Worm (Caenorhabditis elegans): ENCODE results near the gene srz-37.

The srz-37 gene

DNA sequence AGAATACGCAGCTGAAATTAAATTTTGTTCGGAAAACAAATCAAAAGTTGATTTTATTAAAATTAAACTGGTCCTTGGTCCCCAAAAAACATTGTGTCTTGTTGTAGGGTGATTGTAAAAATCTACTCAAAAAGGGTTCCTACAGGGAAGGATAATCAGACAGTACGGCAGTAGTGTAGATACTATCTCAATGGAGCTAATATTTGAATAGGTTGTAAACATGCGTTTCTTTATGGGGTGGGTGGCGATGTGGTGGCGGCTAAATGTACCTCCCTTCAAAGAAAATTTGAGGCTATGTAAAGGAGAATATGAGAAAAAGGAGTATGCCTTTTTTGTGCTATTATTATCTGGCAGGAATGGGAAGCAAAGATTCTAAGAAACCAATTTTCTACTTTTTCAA, 29.1 kb downstream of the srz-37 start:
- no peak for TF ChIP-seq flh-1 (GFP tag; optimal IDR thresholded peaks at IDR 0.05)
- no peak for TF ChIP-seq blmp-1 (tag; optimal IDR thresholded peaks at IDR 0.05)
- TF ChIP-seq nhr-76 (tag; optimal IDR thresholded peaks at IDR 0.05) = no peak
- no peak for TF ChIP-seq mab-5 (tag; optimal IDR thresholded peaks at IDR 0.05)
- no peak for TF ChIP-seq hlh-1 (tag; optimal IDR thresholded peaks at IDR 0.05)
- TF ChIP-seq ces-1 (GFP tag; optimal IDR thresholded peaks at IDR 0.05) = no peak
- no peak for TF ChIP-seq M03D4.4 (tag; optimal IDR thresholded peaks at IDR 0.05)
- TF ChIP-seq unc-120 (tag; optimal IDR thresholded peaks at IDR 0.05; ENCODE audit: poor library complexity, severe bottlenecking) = no peak
- TF ChIP-seq lin-32 (GFP tag; optimal IDR thresholded peaks at IDR 0.05) = no peak
- no peak for TF ChIP-seq drap-1 (GFP tag; optimal IDR thresholded peaks at IDR 0.05)
- no peak for TF ChIP-seq bed-3 (GFP tag; optimal IDR thresholded peaks at IDR 0.05)
- no peak for TF ChIP-seq nhr-28 (tag; optimal IDR thresholded peaks at IDR 0.05)
- TF ChIP-seq ztf-11 (tag; optimal IDR thresholded peaks at IDR 0.05) = no peak

DNA sequence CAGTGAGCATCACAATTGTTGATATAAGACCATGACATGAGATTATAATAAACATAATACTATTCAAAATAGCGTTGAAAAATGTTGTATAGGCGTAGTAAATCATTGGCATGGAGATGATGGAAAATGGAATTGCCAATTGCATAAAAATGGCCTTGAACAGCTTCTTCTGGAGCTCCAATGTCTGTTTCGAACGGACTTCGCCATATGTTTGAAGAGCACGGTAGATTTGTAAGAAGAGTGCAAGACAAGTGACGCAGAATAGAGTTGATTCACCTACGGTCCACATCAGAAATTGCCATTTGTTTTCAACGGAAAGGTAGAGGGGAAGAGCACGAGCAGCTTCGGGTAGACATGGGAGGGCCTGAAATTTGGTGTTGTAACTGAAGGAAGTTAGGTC, 34.3 kb downstream of the srz-37 start:
- TF ChIP-seq nhr-12 (tag; optimal IDR thresholded peaks at IDR 0.05) = no peak
- TF ChIP-seq unc-39 (tag; optimal IDR thresholded peaks at IDR 0.05) = no peak
- no peak for TF ChIP-seq hlh-1 (tag; optimal IDR thresholded peaks at IDR 0.05)
- no peak for TF ChIP-seq nhr-28 (tag; optimal IDR thresholded peaks at IDR 0.05)
- TF ChIP-seq elt-3 (tag; optimal IDR thresholded peaks at IDR 0.05) = no peak
- TF ChIP-seq ceh-83 (GFP tag; optimal IDR thresholded peaks at IDR 0.05) = no peak
- no peak for TF ChIP-seq M03D4.4 (tag; optimal IDR thresholded peaks at IDR 0.05)
- no peak for TF ChIP-seq snpc-4 (tag; optimal IDR thresholded peaks at IDR 0.05)
- no peak for TF ChIP-seq ham-2 (GFP tag; optimal IDR thresholded peaks at IDR 0.05)
- TF ChIP-seq blmp-1 (tag; optimal IDR thresholded peaks at IDR 0.05) = no peak
- TF ChIP-seq tbx-8 (GFP tag; optimal IDR thresholded peaks at IDR 0.05) = no peak
- TF ChIP-seq drap-1 (GFP tag; optimal IDR thresholded peaks at IDR 0.05) = no peak
- no peak for TF ChIP-seq lin-32 (GFP tag; optimal IDR thresholded peaks at IDR 0.05)
- no peak for TF ChIP-seq ceh-39 (tag; optimal IDR thresholded peaks at IDR 0.05)
- TF ChIP-seq ceh-43 (GFP tag; optimal IDR thresholded peaks at IDR 0.05) = no peak
- no peak for TF ChIP-seq lin-13 (tag; optimal IDR thresholded peaks at IDR 0.05)
- TF ChIP-seq mep-1 (tag; optimal IDR thresholded peaks at IDR 0.05) = no peak
- TF ChIP-seq nhr-2 (tag; optimal IDR thresholded peaks at IDR 0.05) = no peak
- no peak for TF ChIP-seq nhr-237 (tag; optimal IDR thresholded peaks at IDR 0.05)

DNA sequence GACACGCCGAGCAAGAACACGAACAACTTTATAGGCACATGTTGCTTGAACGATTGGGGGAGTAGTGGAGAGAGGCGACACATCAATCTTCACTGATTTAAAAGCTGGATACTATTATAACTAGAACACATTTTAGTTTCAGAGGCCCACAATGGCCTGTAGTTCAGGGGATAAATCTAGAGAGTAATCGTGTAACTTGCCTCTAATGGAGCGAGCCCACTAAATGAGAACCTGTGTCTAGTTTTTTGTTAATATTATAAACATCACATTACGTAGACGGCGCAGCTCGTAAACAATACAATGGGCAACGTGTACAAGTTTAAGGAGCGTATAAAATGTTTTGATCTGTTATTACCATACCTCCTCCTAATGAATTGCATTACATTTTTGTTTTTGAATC, 37.0 kb downstream of the srz-37 start, which contains the start of gene F58E2.5:
F58E2.5 (plus strand) TSS at position 301 of the 400 bp plus-strand sequence.
- TF ChIP-seq M03D4.4 (tag; optimal IDR thresholded peaks at IDR 0.05) = no peak
- TF ChIP-seq ceh-83 (GFP tag; optimal IDR thresholded peaks at IDR 0.05) = no peak
- TF ChIP-seq nhr-2 (tag; optimal IDR thresholded peaks at IDR 0.05) = no peak
- no peak for TF ChIP-seq zip-8 (tag; optimal IDR thresholded peaks at IDR 0.05)
- TF ChIP-seq ztf-11 (tag; optimal IDR thresholded peaks at IDR 0.05) = no peak
- no peak for TF ChIP-seq ham-2 (GFP tag; optimal IDR thresholded peaks at IDR 0.05)
- TF ChIP-seq unc-39 (tag; optimal IDR thresholded peaks at IDR 0.05) = no peak
- TF ChIP-seq nhr-237 (tag; optimal IDR thresholded peaks at IDR 0.05) = no peak
- no peak for TF ChIP-seq nhr-28 (tag; optimal IDR thresholded peaks at IDR 0.05)
- no peak for TF ChIP-seq sem-2 (GFP tag; optimal IDR thresholded peaks at IDR 0.05)
- no peak for TF ChIP-seq lin-32 (GFP tag; optimal IDR thresholded peaks at IDR 0.05)
- TF ChIP-seq mls-2 (tag; optimal IDR thresholded peaks at IDR 0.05) = no peak
- no peak for TF ChIP-seq ceh-39 (tag; optimal IDR thresholded peaks at IDR 0.05)
- TF ChIP-seq nhr-76 (tag; optimal IDR thresholded peaks at IDR 0.05) = no peak
- no peak for TF ChIP-seq elt-3 (tag; optimal IDR thresholded peaks at IDR 0.05)
- no peak for TF ChIP-seq ces-1 (GFP tag; optimal IDR thresholded peaks at IDR 0.05)
- no peak for TF ChIP-seq blmp-1 (tag; optimal IDR thresholded peaks at IDR 0.05)
- no peak for TF ChIP-seq cnd-1 (tag; optimal IDR thresholded peaks at IDR 0.05)

DNA sequence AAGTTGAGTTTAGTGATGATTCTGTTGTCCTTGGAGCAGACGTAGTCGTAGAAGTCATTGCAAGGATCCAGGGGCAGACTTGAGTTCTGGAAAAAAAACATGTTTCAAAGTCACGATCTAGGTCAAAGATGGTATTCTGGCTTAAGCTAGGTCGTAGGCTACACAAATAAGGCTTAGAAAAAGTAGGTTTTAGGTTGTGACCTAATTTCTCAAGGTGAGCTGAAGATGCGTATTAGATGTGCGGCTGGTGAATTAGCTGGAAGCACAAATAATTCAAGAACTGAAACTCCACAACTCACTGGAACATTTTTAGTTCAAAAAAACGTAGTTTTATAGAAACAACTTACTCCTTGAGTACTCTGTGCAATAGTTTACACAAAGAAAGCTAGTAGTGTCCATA, 37.6 kb downstream of the srz-37 start, which contains the start of gene F09D12.2:
F09D12.2 (minus strand) TSS at position 101 of the 400 bp plus-strand sequence.
- TF ChIP-seq zip-8 (tag; optimal IDR thresholded peaks at IDR 0.05) (no peak), ztf-11 (tag; optimal IDR thresholded peaks at IDR 0.05) (no peak), bed-3 (GFP tag; optimal IDR thresholded peaks at IDR 0.05) (no peak), flh-1 (GFP tag; optimal IDR thresholded peaks at IDR 0.05) (no peak), mls-2 (tag; optimal IDR thresholded peaks at IDR 0.05) (no peak), mep-1 (tag; optimal IDR thresholded peaks at IDR 0.05) (no peak), unc-62 (GFP tag; optimal IDR thresholded peaks at IDR 0.05) (no peak), ces-1 (GFP tag; optimal IDR thresholded peaks at IDR 0.05) (no peak), blmp-1 (tag; optimal IDR thresholded peaks at IDR 0.05) (no peak), ceh-83 (GFP tag; optimal IDR thresholded peaks at IDR 0.05) (no peak), pha-4 (tag; optimal IDR thresholded peaks at IDR 0.05) (no peak), cnd-1 (tag; optimal IDR thresholded peaks at IDR 0.05) (no peak), nhr-2 (tag; optimal IDR thresholded peaks at IDR 0.05) (no peak), sem-2 (GFP tag; optimal IDR thresholded peaks at IDR 0.05) (no peak), lin-32 (GFP tag; optimal IDR thresholded peaks at IDR 0.05) (no peak), snpc-4 (tag; optimal IDR thresholded peaks at IDR 0.05) (no peak), ceh-39 (tag; optimal IDR thresholded peaks at IDR 0.05) (no peak), nhr-76 (tag; optimal IDR thresholded peaks at IDR 0.05) (no peak), hlh-1 (tag; optimal IDR thresholded peaks at IDR 0.05) (no peak)
